Worm (Caenorhabditis elegans) whole organism, L3 larva: Measurements from ENCODE around the gene hst-2.
A peak's percentile ranks its signal among the peaks of the same experiment; 100 is the strongest.

Experiments used
- R02D3.7 ChIP-seq: fragments of 150-350 bp; optimal IDR thresholded peaks from 2 replicates; lab custom pipeline; 2014; ENCODE audit warnings: missing biosample characterization, missing genetic modification characterization
- ZK546.5 ChIP-seq: sonication (generic microtip); optimal IDR thresholded peaks from 2 replicates; lab custom pipeline; 2017; ENCODE audit warnings: missing biosample characterization, missing genetic modification characterization
- ama-1 ChIP-seq: fragments of 150-350 bp; optimal IDR thresholded peaks from 2 replicates; lab custom pipeline; 2018
- ceh-16 ChIP-seq: sonication (generic microtip); optimal IDR thresholded peaks from 2 replicates; lab custom pipeline; 2017; ENCODE audit warnings: missing biosample characterization, missing genetic modification characterization
- ceh-28 ChIP-seq: fragments of 150-350 bp; optimal IDR thresholded peaks from 2 replicates; lab custom pipeline; 2014; ENCODE audit warnings: missing biosample characterization, missing genetic modification reagents, missing genetic modification characterization
- ceh-82 ChIP-seq: fragments of 150-350 bp; optimal IDR thresholded peaks from 2 replicates; lab custom pipeline; 2014; ENCODE audit warnings: missing biosample characterization, missing genetic modification characterization
- ceh-9 ChIP-seq: sonication (generic microtip); optimal IDR thresholded peaks from 2 replicates; lab custom pipeline; 2018; ENCODE audit warnings: missing biosample characterization, missing genetic modification characterization
- daf-12 ChIP-seq: fragments of 150-350 bp; optimal IDR thresholded peaks from 2 replicates; lab custom pipeline; 2014; ENCODE audit warnings: missing biosample characterization, missing genetic modification reagents, missing genetic modification characterization
- elt-2 ChIP-seq: sonication (generic microtip); optimal IDR thresholded peaks from 2 replicates; lab custom pipeline; 2016; ENCODE audit warnings: missing genetic modification reagents, mild to moderate bottlenecking, missing genetic modification characterization, missing compliant biosample characterization
- eor-1 ChIP-seq, 2 experiments: fragments of 150-350 bp; optimal IDR thresholded peaks; 2 replicates each; lab custom pipeline; 2014 to 2018; ENCODE audit warnings: missing biosample characterization in 2 of 2, missing genetic modification characterization in 2 of 2
- fkh-10 ChIP-seq: sonication (generic microtip); optimal IDR thresholded peaks from 2 replicates; lab custom pipeline; 2017; ENCODE audit warnings: missing biosample characterization, missing genetic modification reagents, missing genetic modification characterization
- jun-1 ChIP-seq: fragments of 150-350 bp; optimal IDR thresholded peaks from 2 replicates; lab custom pipeline; 2014; ENCODE audit warnings: missing biosample characterization, missing genetic modification reagents, missing genetic modification characterization
- lin-15B ChIP-seq: fragments of 150-350 bp; optimal IDR thresholded peaks from 2 replicates; lab custom pipeline; 2014; ENCODE audit warnings: missing biosample characterization, missing genetic modification characterization
- mdl-1 ChIP-seq: fragments of 150-350 bp; optimal IDR thresholded peaks from 2 replicates; lab custom pipeline; 2014; ENCODE audit warnings: missing biosample characterization, missing genetic modification characterization
- mml-1 ChIP-seq: fragments of 150-350 bp; sonication (generic microtip); optimal IDR thresholded peaks from 3 replicates; lab custom pipeline; 2014; ENCODE audit warnings: missing biosample characterization, missing genetic modification characterization
- nhr-11 ChIP-seq: fragments of 150-350 bp; optimal IDR thresholded peaks from 2 replicates; lab custom pipeline; 2014; ENCODE audit warnings: missing biosample characterization, missing genetic modification characterization
- nhr-23 ChIP-seq: fragments of 150-350 bp; optimal IDR thresholded peaks from 2 replicates; lab custom pipeline; 2014; ENCODE audit warnings: missing biosample characterization, missing genetic modification reagents, missing genetic modification characterization
- nhr-237 ChIP-seq: fragments of 150-350 bp; optimal IDR thresholded peaks from 2 replicates; lab custom pipeline; 2014; ENCODE audit warnings: missing biosample characterization, missing genetic modification characterization
- nhr-25 ChIP-seq: sonication (generic microtip); optimal IDR thresholded peaks from 2 replicates; lab custom pipeline; 2017; ENCODE audit warnings: missing biosample characterization, missing genetic modification characterization
- nhr-28 ChIP-seq: fragments of 150-350 bp; optimal IDR thresholded peaks from 2 replicates; lab custom pipeline; 2014; ENCODE audit warnings: missing biosample characterization, missing genetic modification characterization
- nhr-43 ChIP-seq: sonication (generic microtip); optimal IDR thresholded peaks from 2 replicates; lab custom pipeline; 2016; ENCODE audit warnings: mild to moderate bottlenecking, missing genetic modification characterization, missing compliant biosample characterization; ENCODE audit not compliant: poor library complexity, severe bottlenecking
- nhr-67 ChIP-seq: fragments of 150-350 bp; optimal IDR thresholded peaks from 2 replicates; lab custom pipeline; 2014; ENCODE audit warnings: missing biosample characterization, missing genetic modification characterization
- pha-4 ChIP-seq: fragments of 150-350 bp; optimal IDR thresholded peaks from 2 replicates; lab custom pipeline; 2014; ENCODE audit warnings: missing biosample characterization, missing genetic modification reagents, missing genetic modification characterization
- pqm-1 ChIP-seq: fragments of 150-350 bp; optimal IDR thresholded peaks from 2 replicates; lab custom pipeline; 2017; ENCODE audit warnings: missing biosample characterization, missing genetic modification characterization, inconsistent platforms
- sea-2 ChIP-seq: fragments of 150-350 bp; sonication (generic microtip); optimal IDR thresholded peaks from 4 replicates; lab custom pipeline; 2014; ENCODE audit warnings: missing biosample characterization, missing genetic modification reagents, missing genetic modification characterization
- snpc-4 ChIP-seq: fragments of 150-350 bp; optimal IDR thresholded peaks from 2 replicates; lab custom pipeline; 2014; ENCODE audit warnings: missing biosample characterization, missing genetic modification characterization
- unc-39 ChIP-seq: sonication (generic microtip); optimal IDR thresholded peaks from 4 replicates; lab custom pipeline; 2017; ENCODE audit warnings: missing biosample characterization, missing genetic modification characterization
- unc-62 ChIP-seq: fragments of 150-350 bp; sonication (generic microtip); optimal IDR thresholded peaks from 4 replicates; lab custom pipeline; 2014; ENCODE audit warnings: missing biosample characterization, missing genetic modification reagents, missing genetic modification characterization
- ztf-11 ChIP-seq: fragments of 150-350 bp; optimal IDR thresholded peaks from 2 replicates; lab custom pipeline; 2014; ENCODE audit warnings: missing biosample characterization, missing genetic modification characterization
- ztf-4 ChIP-seq: fragments of 150-350 bp; optimal IDR thresholded peaks from 2 replicates; lab custom pipeline; 2014; ENCODE audit warnings: missing biosample characterization, missing genetic modification characterization

hst-2 gene

ce11 chrX:11193670-11194069, 13.3 kb downstream of the hst-2 start:
- no peak for TF ChIP-seq nhr-25 (tag; lab: Kevin White, UChicago)
- TF ChIP-seq nhr-11 = peak; percentile 15

- TF ChIP-seq ceh-28 (no peak), sea-2 (GFP tag; lab: Kevin White, UChicago) (no peak), unc-62 (no peak), mml-1 (tag; lab: Kevin White, UChicago) (no peak), ZK546.5 (tag; lab: Kevin White, UChicago) (no peak), ztf-11 (tag; lab: Kevin White, UChicago) (no peak), nhr-25 (tag; lab: Kevin White, UChicago) (peak; percentile 41), ceh-16 (tag; lab: Kevin White, UChicago) (no peak), fkh-10 (GFP tag; lab: Kevin White, UChicago) (no peak), nhr-23 (tag; lab: Kevin White, UChicago) (peak; percentile 46), nhr-43 (peak; percentile 61)
- TF ChIP-seq, all 47 proteins: peak for 3
Observed at ce11 chrX:11190443-11190842, 16.5 kb downstream of the hst-2 start.

- TF ChIP-seq R02D3.7 = no peak
- TF ChIP-seq, all 47 proteins: peak for 0
Observed at ce11 chrX:11189515-11189914, 17.4 kb downstream of the hst-2 start, which contains the start of gene F13D2.1. F13D2.1 (minus strand) TSS chrX:11189615.

- no peak for TF ChIP-seq nhr-23 (tag; lab: Kevin White, UChicago)
- no peak for TF ChIP-seq eor-1 (tag; optimal IDR thresholded peaks at IDR 0.05; lab: Kevin White, UChicago)
- no peak for TF ChIP-seq R02D3.7
- no peak for TF ChIP-seq unc-39
- no peak for TF ChIP-seq ztf-11 (tag; lab: Kevin White, UChicago)
- no peak for TF ChIP-seq ceh-28
- TF ChIP-seq nhr-25 (tag; lab: Kevin White, UChicago) = no peak
- no peak for TF ChIP-seq daf-12 (tag; lab: Kevin White, UChicago)
- TF ChIP-seq nhr-28 (tag; lab: Kevin White, UChicago) = no peak
Observed at ce11 chrX:11185498-11185897, 21.5 kb downstream of the hst-2 start, which contains the start of gene gnrr-7. gnrr-7 (plus strand) TSS chrX:11185798.

- TF ChIP-seq snpc-4 (no peak), pqm-1 (tag; lab: Kevin White, UChicago) (no peak), jun-1 (no peak), lin-15B (tag; lab: Kevin White, UChicago) (no peak), pha-4 (tag; lab: Kevin White, UChicago) (no peak), ztf-4 (no peak), unc-39 (no peak), nhr-43 (no peak), fkh-10 (GFP tag; lab: Kevin White, UChicago) (no peak), daf-12 (tag; lab: Kevin White, UChicago) (no peak), ztf-11 (tag; lab: Kevin White, UChicago) (no peak), ama-1 (lab: Kevin White, UChicago) (no peak), ceh-9 (tag; lab: Kevin White, UChicago) (no peak), mdl-1 (tag; lab: Kevin White, UChicago) (no peak)
Observed at ce11 chrX:11178599-11178998, 28.4 kb downstream of the hst-2 start, which contains the start of gene gnrr-6. gnrr-6 (plus strand) TSS chrX:11178899.

- TF ChIP-seq elt-2 (peak; percentile 33), nhr-43 (peak; percentile 18), ceh-82 (tag; lab: Kevin White, UChicago) (no peak), ztf-11 (tag; lab: Kevin White, UChicago) (no peak)
- TF ChIP-seq, all 47 proteins: peak for 2
Observed at ce11 chrX:11162778-11163584, 44.0 kb downstream of the hst-2 start.

ce11 chrX:11160537-11160936, 46.4 kb downstream of the hst-2 start, which contains the start of gene C05C9.1:
C05C9.1 (plus strand) TSS chrX:11160837.
- no peak for TF ChIP-seq elt-2
- TF ChIP-seq nhr-237 (tag; lab: Kevin White, UChicago) = no peak
- TF ChIP-seq unc-62 = no peak
- no peak for TF ChIP-seq mml-1 (tag; lab: Kevin White, UChicago)
- TF ChIP-seq ceh-82 (tag; lab: Kevin White, UChicago) = no peak
- no peak for TF ChIP-seq nhr-67 (tag; lab: Kevin White, UChicago)
- TF ChIP-seq jun-1 = no peak
- TF ChIP-seq unc-39 = no peak
- TF ChIP-seq ceh-9 (tag; lab: Kevin White, UChicago) = no peak
- no peak for TF ChIP-seq ama-1 (lab: Kevin White, UChicago)
- TF ChIP-seq nhr-28 (tag; lab: Kevin White, UChicago) = no peak
- TF ChIP-seq eor-1 (tag; optimal IDR thresholded peaks at IDR 0.05; lab: Kevin White, UChicago) = no peak
